Fruit fly (Drosophila melanogaster) whole organism, embryonic: ENCODE results near the gene CG15414.
A peak's percentile ranks its signal among the peaks of the same experiment; 100 is the strongest.

ENCODE experiments used
- Blimp-1 ChIP-seq: fragments of 200-800 bp; sonication (Bioruptor generic); optimal IDR thresholded peaks from 3 replicates; lab custom pipeline; 2018; ENCODE audit warnings: missing biosample characterization, missing genetic modification characterization, mild to moderate bottlenecking, moderate library complexity, missing genetic modification reagents
- CG10366 ChIP-seq: fragments of 200-800 bp; sonication (Bioruptor generic); IDR thresholded peaks from 2 replicates; pipeline ENCODE4 v1.3.6; 2022; ENCODE audit warnings: missing biosample characterization, missing genetic modification characterization
- CG10654 ChIP-seq: fragments of 200-800 bp; sonication (Bioruptor generic); optimal IDR thresholded peaks from 2 replicates; lab custom pipeline; 2016; ENCODE audit warnings: missing biosample characterization, missing genetic modification characterization
- CG10959 ChIP-seq: fragments of 200-800 bp; sonication (Bioruptor generic); IDR thresholded peaks from 2 replicates; pipeline ENCODE4 v1.3.6; 2022; ENCODE audit warnings: missing biosample characterization, missing genetic modification characterization
- CG11456 ChIP-seq: fragments of 200-800 bp; sonication (Bioruptor generic); IDR thresholded peaks from 3 replicates; pipeline ENCODE4 v1.3.6; 2022; ENCODE audit warnings: missing biosample characterization, missing genetic modification characterization
- CG13287 ChIP-seq: fragments of 200-800 bp; sonication (Bioruptor generic); IDR thresholded peaks from 2 replicates; pipeline ENCODE4 v1.3.6; 2022; ENCODE audit warnings: missing biosample characterization, missing genetic modification characterization; ENCODE audit not compliant: partially characterized antibody
- CG13624 ChIP-seq: fragments of 200-800 bp; sonication (Bioruptor generic); optimal IDR thresholded peaks from 2 replicates; lab custom pipeline; 2016; ENCODE audit warnings: missing biosample characterization, missing genetic modification characterization
- CG17361 ChIP-seq: fragments of 200-800 bp; sonication (Bioruptor generic); IDR thresholded peaks from 3 replicates; pipeline ENCODE4 v1.3.6; 2022; ENCODE audit warnings: missing biosample characterization, missing genetic modification characterization
- CG1832 ChIP-seq: fragments of 200-800 bp; sonication (Bioruptor generic); optimal IDR thresholded peaks from 2 replicates; lab custom pipeline; 2017; ENCODE audit warnings: missing biosample characterization, mild to moderate bottlenecking, missing genetic modification characterization, inconsistent platforms
- CG18599 ChIP-seq: fragments of 200-800 bp; sonication (Bioruptor generic); optimal IDR thresholded peaks from 3 replicates; lab custom pipeline; 2017; ENCODE audit warnings: missing biosample characterization, missing genetic modification characterization, mild to moderate bottlenecking, moderate library complexity, missing genetic modification reagents
- CG2199 ChIP-seq: fragments of 200-800 bp; sonication (Bioruptor generic); IDR thresholded peaks from 3 replicates; pipeline ENCODE4 v1.3.6; 2022; ENCODE audit warnings: missing biosample characterization, missing genetic modification characterization
- CG2678 ChIP-seq: fragments of 200-800 bp; sonication (Bioruptor generic); optimal IDR thresholded peaks from 3 replicates; lab custom pipeline; 2019; ENCODE audit warnings: missing biosample characterization, mild to moderate bottlenecking, missing genetic modification characterization, moderate library complexity
- CG2712 ChIP-seq: fragments of 200-800 bp; optimal IDR thresholded peaks from 3 replicates; lab custom pipeline; 2019; ENCODE audit warnings: missing biosample characterization, mild to moderate bottlenecking, missing genetic modification characterization, moderate library complexity
- CG33557 ChIP-seq: fragments of 200-800 bp; sonication (Bioruptor generic); optimal IDR thresholded peaks from 2 replicates; lab custom pipeline; 2019; ENCODE audit warnings: missing biosample characterization, mild to moderate bottlenecking, missing genetic modification characterization, moderate library complexity
- CG3407 ChIP-seq: fragments of 200-800 bp; sonication (Bioruptor generic); optimal IDR thresholded peaks from 2 replicates; lab custom pipeline; 2018; ENCODE audit warnings: missing biosample characterization, mild to moderate bottlenecking, missing genetic modification characterization
- CG5180 ChIP-seq: fragments of 200-800 bp; sonication (Bioruptor generic); optimal IDR thresholded peaks from 3 replicates; lab custom pipeline; 2017; ENCODE audit warnings: missing biosample characterization, missing genetic modification characterization, mild to moderate bottlenecking, moderate library complexity, missing genetic modification reagents
- CG7271 ChIP-seq: fragments of 200-800 bp; sonication (Bioruptor generic); optimal IDR thresholded peaks from 2 replicates; lab custom pipeline; 2018; ENCODE audit warnings: missing biosample characterization, mild to moderate bottlenecking, missing genetic modification characterization, moderate library complexity
- CG7556 ChIP-seq: fragments of 200-800 bp; sonication (Bioruptor generic); optimal IDR thresholded peaks from 2 replicates; lab custom pipeline; 2017; ENCODE audit warnings: missing biosample characterization, mild to moderate bottlenecking, missing genetic modification characterization
- CG8924 ChIP-seq: fragments of 200-800 bp; optimal IDR thresholded peaks from 3 replicates; lab custom pipeline; 2019; ENCODE audit warnings: missing biosample characterization, mild to moderate bottlenecking, missing genetic modification characterization, moderate library complexity
- CoRest ChIP-seq: fragments of 200-800 bp; sonication (Bioruptor generic); optimal IDR thresholded peaks from 3 replicates; lab custom pipeline; 2018; ENCODE audit warnings: missing biosample characterization, mild to moderate bottlenecking, missing genetic modification characterization, moderate library complexity
- D ChIP-seq, 2 experiments: fragments of 200-800 bp in 1 of 2; fragments of >200 bp in 1 of 2; sonication (Bioruptor generic) in 1 of 2; optimal IDR thresholded peaks; 2 replicates in 1 of 2; 3 replicates in 1 of 2; lab custom pipeline; 2017; ENCODE audit warnings: mild to moderate bottlenecking in 1 of 2, missing biosample characterization in 1 of 2, missing genetic modification characterization in 1 of 2, missing genetic modification reagents in 1 of 2
- Deaf1 ChIP-seq: fragments of 200-800 bp; optimal IDR thresholded peaks from 3 replicates; lab custom pipeline; 2019; ENCODE audit warnings: missing biosample characterization, mild to moderate bottlenecking, missing genetic modification characterization, moderate library complexity
- Drgx ChIP-seq: fragments of 200-800 bp; sonication (Bioruptor generic); IDR thresholded peaks from 2 replicates; pipeline ENCODE4 v1.3.6; 2022; ENCODE audit warnings: missing biosample characterization, missing genetic modification characterization
- Med ChIP-seq: fragments of 200-800 bp; sonication (Bioruptor generic); peaks from one replicate; lab custom pipeline; 2016; ENCODE audit warnings: missing biosample characterization, missing genetic modification characterization, mild to moderate bottlenecking, inconsistent platforms, moderate library complexity
- Opbp ChIP-seq: fragments of 200-800 bp; sonication (Bioruptor generic); IDR thresholded peaks from 3 replicates; pipeline ENCODE4 v1.3.6; 2022; ENCODE audit warnings: missing biosample characterization, missing genetic modification characterization; ENCODE audit not compliant: partially characterized antibody
- Rfx ChIP-seq: fragments of 200-800 bp; sonication (Bioruptor generic); IDR thresholded peaks from 2 replicates; pipeline ENCODE4 v1.3.6; 2022; ENCODE audit warnings: missing biosample characterization, missing genetic modification characterization
- Side ChIP-seq: fragments of 200-800 bp; sonication (Bioruptor generic); optimal IDR thresholded peaks from 2 replicates; lab custom pipeline; 2016; ENCODE audit warnings: missing biosample characterization, missing genetic modification characterization
- Stat92E ChIP-seq, 3 experiments: fragments of >200 bp in 2 of 3; fragments of 200-800 bp in 1 of 3; sonication (Bioruptor generic) in 1 of 3; optimal IDR thresholded peaks; 2 replicates each; lab custom pipeline; 2017 to 2019; ENCODE audit warnings: missing biosample characterization in 3 of 3, missing genetic modification characterization in 3 of 3, mild to moderate bottlenecking in 1 of 3, moderate library complexity in 1 of 3
- bsh ChIP-seq, 2 experiments: fragments of 200-800 bp; sonication (Bioruptor generic); optimal IDR thresholded peaks; 2 replicates each; lab custom pipeline; 2017 to 2018; ENCODE audit warnings: mild to moderate bottlenecking in 2 of 2, missing biosample characterization in 2 of 2, missing genetic modification characterization in 2 of 2, moderate library complexity in 1 of 2
- cad ChIP-seq: fragments of >200 bp; optimal IDR thresholded peaks from 2 replicates; lab custom pipeline; 2017; ENCODE audit warnings: missing biosample characterization, missing genetic modification characterization
- ci ChIP-seq: fragments of 200-800 bp; sonication (Bioruptor generic); IDR thresholded peaks from 3 replicates; pipeline ENCODE4 v1.3.6; 2022; ENCODE audit warnings: missing biosample characterization, missing genetic modification characterization
- dati ChIP-seq: fragments of 200-800 bp; sonication (Bioruptor generic); IDR thresholded peaks from 2 replicates; pipeline ENCODE4 v1.3.6; 2022; ENCODE audit warnings: missing biosample characterization, missing genetic modification characterization
- fd102C ChIP-seq: fragments of 200-800 bp; sonication (Bioruptor generic); optimal IDR thresholded peaks from 2 replicates; lab custom pipeline; 2018; ENCODE audit warnings: missing biosample characterization, mild to moderate bottlenecking, missing genetic modification characterization, moderate library complexity
- kni ChIP-seq: fragments of 200-800 bp; sonication (Bioruptor generic); optimal IDR thresholded peaks from 3 replicates; lab custom pipeline; 2017; ENCODE audit warnings: mild to moderate bottlenecking, missing biosample characterization, missing genetic modification reagents, missing genetic modification characterization
- lola ChIP-seq, 3 experiments: fragments of >200 bp in 2 of 3; fragments of 200-800 bp in 1 of 3; sonication (Bioruptor generic) in 1 of 3; optimal IDR thresholded peaks; 2 replicates each; lab custom pipeline; 2017 to 2019; ENCODE audit warnings: missing biosample characterization in 3 of 3, missing genetic modification characterization in 3 of 3, mild to moderate bottlenecking in 1 of 3, moderate library complexity in 1 of 3
- maf-S ChIP-seq: fragments of 200-800 bp; sonication (Bioruptor generic); optimal IDR thresholded peaks from 2 replicates; lab custom pipeline; 2016; ENCODE audit warnings: missing biosample characterization, missing genetic modification characterization
- nerfin-1 ChIP-seq: fragments of 200-800 bp; sonication (Bioruptor generic); optimal IDR thresholded peaks from 3 replicates; lab custom pipeline; 2019; ENCODE audit warnings: missing biosample characterization, mild to moderate bottlenecking, missing genetic modification characterization, moderate library complexity
- phol ChIP-seq: fragments of 200-800 bp; sonication (Bioruptor generic); optimal IDR thresholded peaks from 3 replicates; lab custom pipeline; 2018; ENCODE audit warnings: missing biosample characterization, mild to moderate bottlenecking, missing genetic modification characterization, moderate library complexity
- sc ChIP-seq, 3 experiments: fragments of >200 bp in 2 of 3; fragments of 200-800 bp in 1 of 3; sonication (Bioruptor generic) in 1 of 3; optimal IDR thresholded peaks; 2 replicates in 2 of 3; 3 replicates in 1 of 3; lab custom pipeline; 2017; ENCODE audit warnings: mild to moderate bottlenecking in 1 of 3, missing biosample characterization in 1 of 3, missing genetic modification characterization in 1 of 3, missing genetic modification reagents in 1 of 3
- sens ChIP-seq: fragments of 200-800 bp; sonication (Bioruptor generic); peaks from one replicate; lab custom pipeline; 2016; ENCODE audit warnings: missing biosample characterization, missing genetic modification characterization
- sob ChIP-seq: fragments of 200-800 bp; sonication (Bioruptor generic); IDR thresholded peaks from 2 replicates; pipeline ENCODE4 v1.3.6; 2022; ENCODE audit warnings: missing biosample characterization, missing genetic modification characterization
- sr ChIP-seq: fragments of 200-800 bp; sonication (Bioruptor generic); IDR thresholded peaks from 3 replicates; pipeline ENCODE4 v1.3.6; 2022; ENCODE audit warnings: missing biosample characterization, missing genetic modification characterization
- sug ChIP-seq: fragments of 200-800 bp; optimal IDR thresholded peaks from 2 replicates; lab custom pipeline; 2019; ENCODE audit warnings: missing biosample characterization, mild to moderate bottlenecking, missing genetic modification characterization, moderate library complexity
- wor ChIP-seq: fragments of 200-800 bp; sonication (Bioruptor generic); IDR thresholded peaks from 2 replicates; pipeline ENCODE4 v1.3.6; 2022; ENCODE audit warnings: missing biosample characterization, missing genetic modification characterization
- zfh1 ChIP-seq: fragments of 200-800 bp; sonication (Bioruptor generic); IDR thresholded peaks from 3 replicates; pipeline ENCODE4 v1.3.6; 2022; ENCODE audit warnings: missing biosample characterization, missing genetic modification characterization

The CG15414 gene

dm6 chr2L:3507209-3508164 is 16.6 kb upstream of the CG15414 start, which contains the start of gene tim (continued):
- TF ChIP-seq D (optimal IDR thresholded peaks at IDR 0.05; lab: Kevin White, UChicago) (no peak), D (GFP tag; optimal IDR thresholded peaks at IDR 0.05; lab: Kevin White, UChicago) (peak; percentile 29), lola (GFP tag; optimal IDR thresholded peaks at IDR 0.05; lab: Kevin White, UChicago) (peak in 1 of 3 experiments; percentile 35), fd102C (no peak), Med (GFP tag; lab: Kevin White, UChicago) (peak; percentile 29), Drgx (GFP tag; lab: Robert Waterston, UW) (peak; percentile 13; the same call in 1 of the 2 replicates), CG1832 (GFP tag; lab: Kevin White, UChicago) (peak; percentile 59), Stat92E (GFP tag; optimal IDR thresholded peaks at IDR 0.05; lab: Kevin White, UChicago) (no peak), Rfx (0 out of 2 replicates have a peak, but pooled peaks have one; percentile 16), dati (GFP tag; lab: Robert Waterston, UW) (no peak), CG2678 (no peak), phol (tag; lab: Kevin White, UChicago) (peak; percentile 64), CG33557 (GFP tag; lab: Kevin White, UChicago) (no peak), Side (GFP tag; lab: Kevin White, UChicago) (no peak), CG5180 (GFP tag; lab: Kevin White, UChicago) (no peak), CG2712 (tag; lab: Kevin White, UChicago) (no peak), CG2199 (no peak), CG13287 (GFP tag; lab: Robert Waterston, UW) (peak; percentile 25; the same call in 1 of the 2 replicates), CG10366 (GFP tag; lab: Robert Waterston, UW) (peak; percentile 42), CG10654 (peak; percentile 16), CG18599 (GFP tag; lab: Kevin White, UChicago) (no peak), CoRest (tag; lab: Kevin White, UChicago) (peak; percentile 46), CG10959 (no peak), CG11456 (GFP tag; lab: Robert Waterston, UW) (0 out of 3 replicates have a peak, but pooled peaks have one; percentile 44), wor (GFP tag; lab: Robert Waterston, UW) (0 out of 2 replicates have a peak, but pooled peaks have one; percentile 14), sob (GFP tag; lab: Robert Waterston, UW) (peak; percentile 39), sug (tag; lab: Kevin White, UChicago) (no peak), CG7271 (tag; lab: Kevin White, UChicago) (no peak), ci (GFP tag; lab: Robert Waterston, UW) (peak; percentile 67; the same call in 2 of the 3 replicates), sens (GFP tag; lab: Kevin White, UChicago) (peak; percentile 84), sc (optimal IDR thresholded peaks at IDR 0.05; lab: Kevin White, UChicago) (no peak), sc (GFP tag; optimal IDR thresholded peaks at IDR 0.05; lab: Kevin White, UChicago) (no peak), nerfin-1 (tag; lab: Kevin White, UChicago) (no peak), Opbp (0 out of 3 replicates have a peak, but pooled peaks have one; percentile 14), CG3407 (GFP tag; lab: Kevin White, UChicago) (peak; percentile 4), maf-S (GFP tag; lab: Kevin White, UChicago) (no peak), sr (GFP tag; lab: Robert Waterston, UW) (peak; percentile 91), bsh (GFP tag; optimal IDR thresholded peaks at IDR 0.05; lab: Kevin White, UChicago) (peak in 1 of 2 experiments; percentile 50), kni (GFP tag; lab: Kevin White, UChicago) (no peak), CG17361 (GFP tag; lab: Robert Waterston, UW) (peak; percentile 51; the same call in 2 of the 3 replicates), Deaf1 (tag; lab: Kevin White, UChicago) (peak; percentile 72), Blimp-1 (GFP tag; lab: Kevin White, UChicago) (peak; percentile 50), CG13624 (no peak), zfh1 (GFP tag; lab: Robert Waterston, UW) (0 out of 3 replicates have a peak, but pooled peaks have one; percentile 20), cad (GFP tag; lab: Kevin White, UChicago) (no peak), CG7556 (GFP tag; lab: Kevin White, UChicago) (peak; percentile 73), CG8924 (tag; lab: Kevin White, UChicago) (peak; percentile 48)
